Worm (Caenorhabditis elegans): ENCODE data around the gene C10F3.7.

The C10F3.7 gene

ce11 chrV:6000368-6000802 is 13.7 kb upstream of the C10F3.7 start (continued):
- peak; percentile 30 for TF ChIP-seq zip-2 (tag; optimal IDR thresholded peaks at IDR 0.05)
- no peak for TF ChIP-seq ztf-11 (tag; optimal IDR thresholded peaks at IDR 0.05)
- TF ChIP-seq lin-29 (GFP tag; IDR thresholded peaks at IDR 0.05): no peak
- TF ChIP-seq lin-39 (tag; optimal IDR thresholded peaks at IDR 0.05): no peak
- TF ChIP-seq tra-1 (GFP tag; IDR thresholded peaks at IDR 0.05): peak; percentile 94
- peak; percentile 66 for TF ChIP-seq spr-3 (GFP tag; optimal IDR thresholded peaks at IDR 0.05)
- TF ChIP-seq nhr-48 (tag; optimal IDR thresholded peaks at IDR 0.05): peak; percentile 98
- no peak for TF ChIP-seq lir-3 (tag; optimal IDR thresholded peaks at IDR 0.05)
- peak; percentile 13 to 85 for TF ChIP-seq hif-1 (tag; optimal IDR thresholded peaks at IDR 0.05)
- peak; percentile 65 to 91 for TF ChIP-seq lsy-2 (tag; optimal IDR thresholded peaks at IDR 0.05)
- peak in 1 of 2 experiments; percentile 99 for TF ChIP-seq unc-62 (GFP tag; optimal IDR thresholded peaks at IDR 0.05 in 1 of 2)
- TF ChIP-seq unc-62 (tag; optimal IDR thresholded peaks at IDR 0.05): no peak
- peak; percentile 51 for TF ChIP-seq F10B5.3 (tag; optimal IDR thresholded peaks at IDR 0.05)
- TF ChIP-seq mes-2 (tag; optimal IDR thresholded peaks at IDR 0.05; ENCODE audit: poor library complexity, severe bottlenecking): peak; percentile 74
- peak; percentile 86 for TF ChIP-seq ztf-7 (tag; optimal IDR thresholded peaks at IDR 0.05)
- no peak for TF ChIP-seq unc-130 (GFP tag; optimal IDR thresholded peaks at IDR 0.05)
- TF ChIP-seq hmg-1.1 (GFP tag; IDR thresholded peaks at IDR 0.05): peak; percentile 95
- TF ChIP-seq Y105C5A.15 (GFP tag; IDR thresholded peaks at IDR 0.05): no peak
- TF ChIP-seq unc-39 (tag; optimal IDR thresholded peaks at IDR 0.05): no peak
- peak; percentile 79 for TF ChIP-seq egl-27 (tag; optimal IDR thresholded peaks at IDR 0.05)
- peak; percentile 79; the same call in 1 of the 2 replicates for TF ChIP-seq nhr-41 (GFP tag; IDR thresholded peaks at IDR 0.05)
- TF ChIP-seq dmd-6 (GFP tag; IDR thresholded peaks at IDR 0.05): peak; percentile 99
- peak; percentile 97 for TF ChIP-seq hlh-30 (tag; optimal IDR thresholded peaks at IDR 0.05; ENCODE audit: insufficient read depth)
- TF ChIP-seq nhr-42 (GFP tag; IDR thresholded peaks at IDR 0.05): peak; percentile 91
- peak; percentile 93 for TF ChIP-seq T26A8.4 (GFP tag; IDR thresholded peaks at IDR 0.05)
- no peak for TF ChIP-seq zfp-2 (tag; optimal IDR thresholded peaks at IDR 0.05)
- TF ChIP-seq madf-9 (GFP tag; conservative IDR thresholded peaks at IDR 0.05): peak; percentile 57
- no peak for TF ChIP-seq sdz-12 (GFP tag; optimal IDR thresholded peaks at IDR 0.05)
- no peak for TF ChIP-seq zip-11 (GFP tag; IDR thresholded peaks at IDR 0.05)
- TF ChIP-seq tag-97 (GFP tag; IDR thresholded peaks at IDR 0.05): no peak
- TF ChIP-seq nhr-11 (tag; optimal IDR thresholded peaks at IDR 0.05): peak; percentile 92
- no peak for TF ChIP-seq Y48G9A.11 (GFP tag; IDR thresholded peaks at IDR 0.05)
- TF ChIP-seq F49E8.2 (tag; optimal IDR thresholded peaks at IDR 0.05; ENCODE audit: borderline replicate concordance): no peak
- TF ChIP-seq duxl-1 (tag; optimal IDR thresholded peaks at IDR 0.05; ENCODE audit: poor library complexity): peak; percentile 45
- TF ChIP-seq skn-1 (tag; optimal IDR thresholded peaks at IDR 0.05): no peak
- peak; percentile 83 for TF ChIP-seq gei-8 (GFP tag; optimal IDR thresholded peaks at IDR 0.05)
- peak; percentile 68 for TF ChIP-seq set-16 (GFP tag; IDR thresholded peaks at IDR 0.05)
- peak; percentile 59 to 89 for TF ChIP-seq daf-16 (GFP tag; optimal IDR thresholded peaks at IDR 0.05)
- TF ChIP-seq daf-16 (tag; optimal IDR thresholded peaks at IDR 0.05): peak; percentile 98

ce11 chrV:5996114-5996513 is 9.5 kb upstream of the C10F3.7 start, which contains the start of gene cpg-4:
Gene cpg-4, plus strand, starts transcription at chrV:5996416.
- TF ChIP-seq lin-38 (GFP tag; IDR thresholded peaks at IDR 0.05): peak; percentile 44; the same call in 1 of the 2 replicates
- TF ChIP-seq ztf-11 (tag; optimal IDR thresholded peaks at IDR 0.05): no peak
- peak; percentile 63; the same call in 1 of the 2 replicates for TF ChIP-seq Y48G9A.11 (GFP tag; IDR thresholded peaks at IDR 0.05)
- TF ChIP-seq spr-3 (GFP tag; optimal IDR thresholded peaks at IDR 0.05): no peak
- no peak for TF ChIP-seq unc-62 (GFP tag; optimal IDR thresholded peaks at IDR 0.05 in 1 of 2)
- TF ChIP-seq unc-62 (tag; optimal IDR thresholded peaks at IDR 0.05): no peak
- TF ChIP-seq nhr-77 (tag; optimal IDR thresholded peaks at IDR 0.05): no peak
- TF ChIP-seq hif-1 (tag; optimal IDR thresholded peaks at IDR 0.05): no peak
- TF ChIP-seq F49E8.2 (tag; optimal IDR thresholded peaks at IDR 0.05; ENCODE audit: borderline replicate concordance): peak; percentile 32
- 0 out of 2 replicates have a peak, but pooled peaks have one; percentile 27 for TF ChIP-seq snpc-1.2 (GFP tag; IDR thresholded peaks at IDR 0.05)
- TF ChIP-seq unc-130 (GFP tag; optimal IDR thresholded peaks at IDR 0.05): peak; percentile 18

Data from whole organism, L4 larva.